Fruit fly (Drosophila melanogaster): ENCODE results near the gene CG5646.

The CG5646 gene

dm6 chr3R:27581263-27581868 is 20.2 kb upstream of the CG5646 start (continued):
- TF ChIP-seq CG32772 (GFP tag; IDR thresholded peaks at IDR 0.05) (no peak), Usf (GFP tag; optimal IDR thresholded peaks at IDR 0.05) (no peak), Side (GFP tag; optimal IDR thresholded peaks at IDR 0.05) (peak; percentile 46), tna (GFP tag; IDR thresholded peaks at IDR 0.05; ENCODE audit: partially characterized antibody) (no peak), peb (GFP tag; IDR thresholded peaks at IDR 0.05) (no peak), dimm (GFP tag; IDR thresholded peaks at IDR 0.05) (no peak), sug (tag; optimal IDR thresholded peaks at IDR 0.05) (peak; percentile 67), CG11723 (GFP tag; optimal IDR thresholded peaks at IDR 0.05) (no peak), wek (GFP tag; optimal IDR thresholded peaks at IDR 0.05) (peak; percentile 63), Ptx1 (GFP tag; IDR thresholded peaks at IDR 0.05) (no peak), MBD-R2 (GFP tag; IDR thresholded peaks at IDR 0.05) (no peak), p53 (GFP tag; optimal IDR thresholded peaks at IDR 0.05) (no peak), Eip74EF (GFP tag; optimal IDR thresholded peaks at IDR 0.05) (peak in 1 of 2 experiments; percentile 68), slou (GFP tag; optimal IDR thresholded peaks at IDR 0.05) (no peak), CG15073 (GFP tag; optimal IDR thresholded peaks at IDR 0.05) (no peak), CG1233 (GFP tag; optimal IDR thresholded peaks at IDR 0.05) (peak; percentile 2), dmrt11E (tag; optimal IDR thresholded peaks at IDR 0.05) (peak; percentile 14), HLHmδ (GFP tag; optimal IDR thresholded peaks at IDR 0.05) (peak; percentile 9), Deaf1 (tag; optimal IDR thresholded peaks at IDR 0.05) (peak; percentile 61), CG15514 (GFP tag; optimal IDR thresholded peaks at IDR 0.05) (peak; percentile 77), Sry-δ (GFP tag; optimal IDR thresholded peaks at IDR 0.05) (peak; percentile 61), CG31224 (GFP tag; IDR thresholded peaks at IDR 0.05) (no peak), CG42726 (GFP tag; IDR thresholded peaks at IDR 0.05; ENCODE audit: partially characterized antibody) (no peak), stc (GFP tag; IDR thresholded peaks at IDR 0.05) (no peak), fu2 (GFP tag; optimal IDR thresholded peaks at IDR 0.05) (no peak), bowl (GFP tag; IDR thresholded peaks at IDR 0.05) (no peak), slbo (GFP tag; IDR thresholded peaks at IDR 0.05) (no peak), h (optimal IDR thresholded peaks at IDR 0.05) (no peak), Gsc (GFP tag; IDR thresholded peaks at IDR 0.05) (no peak), CG30431 (GFP tag; optimal IDR thresholded peaks at IDR 0.05) (no peak), ranshi (GFP tag; IDR thresholded peaks at IDR 0.05) (no peak), pnt (GFP tag; optimal IDR thresholded peaks at IDR 0.05) (peak; percentile 31), CG32767 (GFP tag; IDR thresholded peaks at IDR 0.05) (no peak), Hmx (GFP tag; optimal IDR thresholded peaks at IDR 0.05) (no peak), CG4820 (GFP tag; optimal IDR thresholded peaks at IDR 0.05) (no peak), croc (GFP tag; conservative IDR thresholded peaks at IDR 0.05) (no peak), Hr51 (GFP tag; optimal IDR thresholded peaks at IDR 0.05) (peak; percentile 5 to 75), CG5245 (GFP tag; optimal IDR thresholded peaks at IDR 0.05) (peak; percentile 16), CG12744 (GFP tag; optimal IDR thresholded peaks at IDR 0.05) (no peak), CG17328 (GFP tag; IDR thresholded peaks at IDR 0.05) (no peak), CG18599 (GFP tag; optimal IDR thresholded peaks at IDR 0.05) (peak; percentile 89), TFAM (GFP tag; optimal IDR thresholded peaks at IDR 0.05) (no peak), CG30020 (tag; optimal IDR thresholded peaks at IDR 0.05) (no peak), Antp (GFP tag; optimal IDR thresholded peaks at IDR 0.05) (peak; percentile 43), sens (GFP tag) (peak; percentile 95), CG7556 (GFP tag; optimal IDR thresholded peaks at IDR 0.05) (peak; percentile 51), ATbp (GFP tag; optimal IDR thresholded peaks at IDR 0.05) (peak; percentile 65), CG18011 (GFP tag; optimal IDR thresholded peaks at IDR 0.05) (peak; percentile 41), row (GFP tag; IDR thresholded peaks at IDR 0.05) (no peak), CG15011 (GFP tag; optimal IDR thresholded peaks at IDR 0.05) (no peak), CG10565 (GFP tag; optimal IDR thresholded peaks at IDR 0.05) (no peak)

Measured in whole organism, embryonic.